Worm (Caenorhabditis elegans): ENCODE measurements around the gene ZK632.9.

Gene ZK632.9

ce11 chrIII:9783133-9783590 is 42.1 kb downstream of the ZK632.9 start (continued):
- TF ChIP-seq ceh-9 (tag; optimal IDR thresholded peaks at IDR 0.05) (no peak), hmg-11 (tag; optimal IDR thresholded peaks at IDR 0.05) (no peak), nhr-23 (tag; optimal IDR thresholded peaks at IDR 0.05) (peak; percentile 21), nhr-77 (tag; optimal IDR thresholded peaks at IDR 0.05) (peak; percentile 27), elt-3 (tag; optimal IDR thresholded peaks at IDR 0.05) (no peak), ama-1 (optimal IDR thresholded peaks at IDR 0.05) (no peak), eor-1 (tag; optimal IDR thresholded peaks at IDR 0.05) (no peak), elt-1 (tag; optimal IDR thresholded peaks at IDR 0.05) (no peak), nhr-237 (tag; optimal IDR thresholded peaks at IDR 0.05) (no peak)

ce11 chrIII:9782483-9783081 is 42.6 kb downstream of the ZK632.9 start, which contains the start of gene R10E11.6:
Gene R10E11.6, plus strand, starts transcription at chrIII:9783006.
- TF ChIP-seq ceh-82 (tag; optimal IDR thresholded peaks at IDR 0.05) = no peak
- TF ChIP-seq ztf-11 (tag; optimal IDR thresholded peaks at IDR 0.05) = no peak
- no peak for TF ChIP-seq nhr-25 (tag; optimal IDR thresholded peaks at IDR 0.05)
- TF ChIP-seq fkh-10 (GFP tag; optimal IDR thresholded peaks at IDR 0.05) = no peak
- no peak for TF ChIP-seq elt-2 (tag; optimal IDR thresholded peaks at IDR 0.05)
- TF ChIP-seq snpc-4 (tag; optimal IDR thresholded peaks at IDR 0.05) = no peak
- no peak for TF ChIP-seq ceh-9 (tag; optimal IDR thresholded peaks at IDR 0.05)
- TF ChIP-seq nfya-1 (tag; optimal IDR thresholded peaks at IDR 0.05; ENCODE audit: insufficient read depth) = no peak
- no peak for TF ChIP-seq R02D3.7 (tag; optimal IDR thresholded peaks at IDR 0.05)
- no peak for TF ChIP-seq elt-1 (tag; optimal IDR thresholded peaks at IDR 0.05)
- TF ChIP-seq egl-5 (tag; optimal IDR thresholded peaks at IDR 0.05) = no peak
- TF ChIP-seq nhr-11 (tag; optimal IDR thresholded peaks at IDR 0.05) = no peak
- no peak for TF ChIP-seq daf-12 (tag; optimal IDR thresholded peaks at IDR 0.05)
- no peak for TF ChIP-seq lsy-12 (tag; optimal IDR thresholded peaks at IDR 0.05)
- TF ChIP-seq mml-1 (tag; optimal IDR thresholded peaks at IDR 0.05) = no peak
- no peak for TF ChIP-seq pha-4 (tag; optimal IDR thresholded peaks at IDR 0.05)
- TF ChIP-seq nhr-76 (tag; optimal IDR thresholded peaks at IDR 0.05) = no peak
- TF ChIP-seq egl-27 (tag; optimal IDR thresholded peaks at IDR 0.05) = no peak
- TF ChIP-seq ZK546.5 (tag; optimal IDR thresholded peaks at IDR 0.05) = no peak

ce11 chrIII:9782011-9782436 is 43.2 kb downstream of the ZK632.9 start, which contains the start of gene vha-2:
Gene vha-2, plus strand, starts transcription at chrIII:9782164.
- TF ChIP-seq ceh-9 (tag; optimal IDR thresholded peaks at IDR 0.05) = no peak
- TF ChIP-seq mml-1 (tag; optimal IDR thresholded peaks at IDR 0.05) = no peak
- TF ChIP-seq nfya-1 (tag; optimal IDR thresholded peaks at IDR 0.05; ENCODE audit: insufficient read depth) = no peak
- peak; percentile 75 for TF ChIP-seq ama-1 (optimal IDR thresholded peaks at IDR 0.05)
- peak; percentile 37 for TF ChIP-seq nhr-43 (tag; optimal IDR thresholded peaks at IDR 0.05; ENCODE audit: poor library complexity, severe bottlenecking)
- TF ChIP-seq elt-3 (tag; optimal IDR thresholded peaks at IDR 0.05) = no peak
- peak; percentile 15 for TF ChIP-seq elt-2 (tag; optimal IDR thresholded peaks at IDR 0.05)

- peak; percentile 92 for TF ChIP-seq pha-4 (tag; optimal IDR thresholded peaks at IDR 0.05)
- TF ChIP-seq R02D3.7 (tag; optimal IDR thresholded peaks at IDR 0.05) = peak; percentile 59
- peak; percentile 80 for TF ChIP-seq lsy-12 (tag; optimal IDR thresholded peaks at IDR 0.05)
- TF ChIP-seq sea-2 (GFP tag; optimal IDR thresholded peaks at IDR 0.05) = no peak
- peak; percentile 70 for TF ChIP-seq snpc-4 (tag; optimal IDR thresholded peaks at IDR 0.05)
- TF ChIP-seq fkh-2 (tag; optimal IDR thresholded peaks at IDR 0.05) = no peak
- no peak for TF ChIP-seq ceh-9 (tag; optimal IDR thresholded peaks at IDR 0.05)
- TF ChIP-seq jun-1 (tag; optimal IDR thresholded peaks at IDR 0.05) = peak; percentile 90
- no peak for TF ChIP-seq ceh-82 (tag; optimal IDR thresholded peaks at IDR 0.05)
- no peak for TF ChIP-seq aly-2 (tag; optimal IDR thresholded peaks at IDR 0.05)
- TF ChIP-seq tbx-2 (tag; optimal IDR thresholded peaks at IDR 0.05) = no peak
- TF ChIP-seq ztf-11 (tag; optimal IDR thresholded peaks at IDR 0.05) = no peak
- no peak for TF ChIP-seq ceh-16 (tag; optimal IDR thresholded peaks at IDR 0.05)
- no peak for TF ChIP-seq nhr-28 (tag; optimal IDR thresholded peaks at IDR 0.05)
- TF ChIP-seq egl-5 (tag; optimal IDR thresholded peaks at IDR 0.05) = peak; percentile 46
- peak; percentile 90 for TF ChIP-seq nfya-1 (tag; optimal IDR thresholded peaks at IDR 0.05; ENCODE audit: insufficient read depth)
- peak; percentile 57 for TF ChIP-seq hmg-11 (tag; optimal IDR thresholded peaks at IDR 0.05)
- TF ChIP-seq ama-1 (optimal IDR thresholded peaks at IDR 0.05) = peak; percentile 74
- no peak for TF ChIP-seq elt-1 (tag; optimal IDR thresholded peaks at IDR 0.05)
- peak; percentile 94 for TF ChIP-seq pqm-1 (tag; optimal IDR thresholded peaks at IDR 0.05)
- peak; percentile 73 for TF ChIP-seq nhr-23 (tag; optimal IDR thresholded peaks at IDR 0.05)
- TF ChIP-seq nhr-76 (tag; optimal IDR thresholded peaks at IDR 0.05) = no peak
- peak; percentile 80 for TF ChIP-seq fos-1 (tag; optimal IDR thresholded peaks at IDR 0.05)
- no peak for TF ChIP-seq nhr-237 (tag; optimal IDR thresholded peaks at IDR 0.05)
- TF ChIP-seq elt-2 (tag; optimal IDR thresholded peaks at IDR 0.05) = peak; percentile 84
- TF ChIP-seq elt-3 (tag; optimal IDR thresholded peaks at IDR 0.05) = peak in 2 of 3 experiments; percentile 23 to 46
- TF ChIP-seq lin-39 (tag; optimal IDR thresholded peaks at IDR 0.05) = peak; percentile 80
- TF ChIP-seq nhr-12 (tag; optimal IDR thresholded peaks at IDR 0.05) = no peak
- peak; percentile 52 for TF ChIP-seq ztf-4 (tag; optimal IDR thresholded peaks at IDR 0.05)
- peak; percentile 16 for TF ChIP-seq fkh-10 (GFP tag; optimal IDR thresholded peaks at IDR 0.05)
- peak; percentile 75 for TF ChIP-seq skn-1 (tag; optimal IDR thresholded peaks at IDR 0.05)
- TF ChIP-seq nhr-77 (tag; optimal IDR thresholded peaks at IDR 0.05) = peak; percentile 40
- peak; percentile 63 for TF ChIP-seq unc-62 (GFP tag; optimal IDR thresholded peaks at IDR 0.05)
- TF ChIP-seq mdl-1 (tag; optimal IDR thresholded peaks at IDR 0.05) = no peak
These were observed 44.4 kb downstream of the ZK632.9 start, which contains the start of gene vha-1 for ce11 chrIII:9780665-9781304. Gene vha-1, plus strand, starts transcription at chrIII:9781254.

Data from whole organism, L3 larva.